Fruit fly (Drosophila melanogaster) whole organism, prepupa: ENCODE results near the gene S6k.

Experiments
- Blimp-1 ChIP-seq: fragments of 200-800 bp; sonication (Bioruptor generic); optimal IDR thresholded peaks from 3 replicates; lab custom pipeline; 2017; ENCODE audit warnings: missing biosample characterization, missing genetic modification characterization, mild to moderate bottlenecking, moderate library complexity, missing genetic modification reagents
- CG10669 ChIP-seq: fragments of 200-800 bp; sonication (Bioruptor generic); optimal IDR thresholded peaks from 3 replicates; lab custom pipeline; 2018; ENCODE audit warnings: missing biosample characterization, mild to moderate bottlenecking, missing genetic modification characterization, moderate library complexity
- CG11902 ChIP-seq: fragments of 200-800 bp; sonication (Bioruptor generic); optimal IDR thresholded peaks from 3 replicates; lab custom pipeline; 2016; ENCODE audit warnings: missing biosample characterization, missing genetic modification characterization
- CG8632 ChIP-seq: fragments of 200-800 bp; sonication (Bioruptor generic); optimal IDR thresholded peaks from 3 replicates; lab custom pipeline; 2016; ENCODE audit warnings: missing biosample characterization, missing genetic modification characterization
- CG9139 ChIP-seq: fragments of 200-800 bp; sonication (Bioruptor generic); optimal IDR thresholded peaks from 3 replicates; lab custom pipeline; 2017; ENCODE audit warnings: missing biosample characterization, mild to moderate bottlenecking, missing genetic modification characterization
- eg ChIP-seq: fragments of 200-800 bp; sonication (Bioruptor generic); IDR thresholded peaks from 3 replicates; pipeline ENCODE4 v1.3.6; 2022; ENCODE audit warnings: missing biosample characterization, missing genetic modification characterization
- fd85E ChIP-seq: fragments of 200-800 bp; sonication (Bioruptor generic); optimal IDR thresholded peaks from 3 replicates; lab custom pipeline; 2016; ENCODE audit warnings: missing biosample characterization, missing genetic modification characterization
- net ChIP-seq: fragments of 200-800 bp; sonication (Bioruptor generic); optimal IDR thresholded peaks from 3 replicates; lab custom pipeline; 2016; ENCODE audit warnings: missing biosample characterization, missing genetic modification characterization
- salr ChIP-seq, 2 experiments: fragments of 200-800 bp; sonication (Bioruptor generic); optimal IDR thresholded peaks; 3 replicates each; lab custom pipeline; 2016 to 2018; ENCODE audit warnings: missing biosample characterization in 2 of 2, missing genetic modification characterization in 2 of 2, mild to moderate bottlenecking in 1 of 2
- topi ChIP-seq: fragments of 200-800 bp; sonication (Bioruptor generic); optimal IDR thresholded peaks from 3 replicates; lab custom pipeline; 2016; ENCODE audit warnings: missing biosample characterization, missing genetic modification characterization
- vri ChIP-seq: fragments of 200-800 bp; sonication (Bioruptor generic); optimal IDR thresholded peaks from 3 replicates; lab custom pipeline; 2016; ENCODE audit warnings: missing biosample characterization, mild to moderate bottlenecking, missing genetic modification characterization

- peak; percentile 53 for TF ChIP-seq vri (GFP tag; lab: Kevin White, UChicago)
- no peak for TF ChIP-seq CG10669
- TF ChIP-seq CG9139 (GFP tag; lab: Kevin White, UChicago): no peak
- TF ChIP-seq CG11902 (GFP tag; lab: Kevin White, UChicago): no peak
- no peak for TF ChIP-seq eg
- no peak for TF ChIP-seq CG8632 (GFP tag; lab: Kevin White, UChicago)
- TF ChIP-seq topi (GFP tag; lab: Kevin White, UChicago): no peak
- TF ChIP-seq salr (GFP tag; optimal IDR thresholded peaks at IDR 0.05; lab: Kevin White, UChicago): no peak
- TF ChIP-seq net (GFP tag; lab: Kevin White, UChicago): no peak
- no peak for TF ChIP-seq fd85E (GFP tag; lab: Kevin White, UChicago)
- no peak for TF ChIP-seq Blimp-1 (GFP tag; lab: Kevin White, UChicago)
These were observed 31.0 kb downstream of the S6k start, which contains the start of the genes Myt1, PGRP-LD and Pmi for dm6 chr3L:5779476-5780401.
